Fruit fly (Drosophila melanogaster) whole organism, adult: ENCODE results near the gene Eip63F-1.

Experiments
- ovo ChIP-seq: fragments of 200-800 bp; sonication (Bioruptor generic); optimal IDR thresholded peaks from 2 replicates; lab custom pipeline; 2016; ENCODE audit warnings: missing biosample characterization, missing genetic modification characterization
- tj ChIP-seq: fragments of 200-800 bp; sonication (Bioruptor generic); optimal IDR thresholded peaks from 3 replicates; lab custom pipeline; 2017; ENCODE audit warnings: missing biosample characterization, mild to moderate bottlenecking, missing genetic modification characterization, moderate library complexity

DNA sequence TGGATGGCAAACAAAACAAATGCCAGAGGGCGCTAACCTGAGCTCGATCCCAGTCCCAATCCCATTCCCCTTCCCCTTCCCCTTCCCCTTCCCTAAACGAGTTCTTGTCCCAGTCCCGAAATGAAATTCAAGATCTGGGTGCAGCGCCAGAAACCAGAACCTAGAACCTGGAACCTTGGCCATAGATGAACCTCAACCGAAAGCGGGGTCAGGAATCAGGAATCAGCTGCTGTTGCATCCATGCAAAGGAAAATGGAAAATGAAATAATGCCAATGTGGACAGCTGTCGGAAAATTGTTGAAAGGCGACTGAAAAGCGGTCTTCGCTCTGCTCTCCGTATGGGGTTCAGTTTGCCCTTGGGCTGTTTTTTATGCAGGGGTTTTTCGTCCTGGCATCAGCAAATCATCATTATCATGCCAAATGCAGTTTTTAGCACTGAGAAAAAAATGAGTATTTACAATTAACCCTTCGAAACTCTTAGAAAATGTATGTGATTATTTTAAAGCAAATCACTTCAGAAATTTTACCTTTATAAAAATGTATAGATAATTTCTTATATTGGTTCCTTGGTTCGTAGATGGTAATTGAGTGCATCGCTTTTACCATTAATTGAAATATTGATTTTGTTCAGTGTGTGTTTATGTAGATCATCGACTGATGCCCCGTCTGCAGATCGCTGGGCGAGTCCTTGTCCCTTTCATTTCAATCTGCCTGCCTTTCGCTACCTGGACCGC lies 42.4 kb upstream of the Eip63F-1 start:
- no peak for TF ChIP-seq tj (GFP tag; lab: Kevin White, UChicago)
- no peak for TF ChIP-seq ovo (GFP tag; lab: Kevin White, UChicago)
